Fruit fly (Drosophila melanogaster): ENCODE measurements around the gene CG3581.

CG3581 gene

DNA sequence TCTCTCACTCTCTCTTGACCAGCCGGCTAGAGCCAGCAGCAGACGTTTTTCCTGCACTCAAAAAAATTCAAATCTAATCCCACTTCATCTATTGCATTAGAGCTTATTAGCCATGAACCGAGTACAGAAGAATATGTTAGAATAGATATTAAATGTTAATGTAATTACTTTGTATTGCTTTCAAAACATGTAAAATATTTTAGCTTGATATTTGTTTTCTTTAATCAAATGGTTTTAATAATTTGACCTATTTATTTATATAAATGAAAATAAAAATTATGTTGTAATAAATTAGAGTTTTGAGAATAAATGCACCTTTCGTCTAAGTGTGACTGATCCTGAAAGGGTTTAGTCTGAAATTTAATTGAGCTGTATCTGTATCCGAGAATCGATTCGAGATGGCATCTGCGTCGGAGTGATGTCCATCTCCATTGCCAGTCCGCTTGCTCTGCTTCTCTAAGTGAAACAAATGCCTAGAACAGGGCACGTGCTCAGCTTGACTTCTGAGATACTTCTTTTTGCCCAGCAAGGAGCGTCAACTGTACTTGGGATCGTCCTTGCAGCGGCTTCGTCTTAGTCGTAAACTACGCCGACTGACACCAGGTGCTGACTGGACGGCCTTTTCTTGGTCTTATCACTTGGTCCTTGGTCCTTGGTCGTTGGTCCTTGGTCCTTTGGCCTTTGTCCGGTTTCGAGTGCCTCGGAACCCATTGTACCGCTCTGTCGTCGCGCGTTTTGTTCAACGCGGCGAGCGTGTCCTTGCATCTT lies 34.1 kb downstream of the CG3581 start:
- TF ChIP-seq insv (optimal IDR thresholded peaks at IDR 0.05) = no peak
- TF ChIP-seq psq (optimal IDR thresholded peaks at IDR 0.05) = no peak
- TF ChIP-seq h (optimal IDR thresholded peaks at IDR 0.05) = no peak
- no peak for TF ChIP-seq Sin3A (optimal IDR thresholded peaks at IDR 0.05)
- TF ChIP-seq Myc (optimal IDR thresholded peaks at IDR 0.05) = no peak
- no peak for TF ChIP-seq ttk (optimal IDR thresholded peaks at IDR 0.05)

dm6 chr3R:19339205-19339724 lies 35.3 kb downstream of the CG3581 start:
- TF ChIP-seq psq (optimal IDR thresholded peaks at IDR 0.05) = no peak
- TF ChIP-seq Myc (optimal IDR thresholded peaks at IDR 0.05) = no peak
- TF ChIP-seq Sin3A (optimal IDR thresholded peaks at IDR 0.05) = no peak
- no peak for TF ChIP-seq insv (optimal IDR thresholded peaks at IDR 0.05)
- no peak for TF ChIP-seq h (optimal IDR thresholded peaks at IDR 0.05)

dm6 chr3R:19335482-19335881 lies 39.1 kb downstream of the CG3581 start:
- TF ChIP-seq psq (optimal IDR thresholded peaks at IDR 0.05) = no peak
- no peak for TF ChIP-seq Sin3A (optimal IDR thresholded peaks at IDR 0.05)
- TF ChIP-seq insv (optimal IDR thresholded peaks at IDR 0.05) = no peak
- TF ChIP-seq h (optimal IDR thresholded peaks at IDR 0.05) = no peak
- no peak for TF ChIP-seq ttk (optimal IDR thresholded peaks at IDR 0.05)
- TF ChIP-seq Myc (optimal IDR thresholded peaks at IDR 0.05) = no peak

DNA sequence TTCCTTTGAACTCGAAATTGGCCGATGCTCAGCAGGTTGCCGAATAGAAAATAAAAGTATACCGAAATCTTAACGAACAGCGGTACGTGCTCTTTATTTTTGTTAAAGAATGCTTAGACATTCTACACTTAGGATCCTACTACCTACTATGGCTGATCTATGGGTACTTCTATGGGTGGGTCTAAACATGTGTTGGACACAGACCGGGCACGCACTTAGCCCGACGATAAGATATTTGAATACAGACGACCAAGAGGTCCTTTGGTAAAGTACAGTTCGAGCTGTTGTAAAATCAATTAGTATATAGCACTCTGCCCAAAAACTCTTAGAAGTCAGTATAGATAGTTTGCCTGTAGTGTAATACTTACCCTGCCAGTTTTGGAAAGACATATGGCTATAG lies 42.0 kb downstream of the CG3581 start:
- no peak for TF ChIP-seq psq (optimal IDR thresholded peaks at IDR 0.05)
- no peak for TF ChIP-seq insv (optimal IDR thresholded peaks at IDR 0.05)
- TF ChIP-seq ttk (optimal IDR thresholded peaks at IDR 0.05) = no peak
- no peak for TF ChIP-seq Myc (optimal IDR thresholded peaks at IDR 0.05)
- TF ChIP-seq h (optimal IDR thresholded peaks at IDR 0.05) = no peak
- no peak for TF ChIP-seq Sin3A (optimal IDR thresholded peaks at IDR 0.05)

- no peak for TF ChIP-seq Sin3A (optimal IDR thresholded peaks at IDR 0.05)
These were observed 42.5 kb downstream of the CG3581 start for dm6 chr3R:19332052-19332451.

- TF ChIP-seq h (optimal IDR thresholded peaks at IDR 0.05) = no peak
- TF ChIP-seq Sin3A (optimal IDR thresholded peaks at IDR 0.05) = no peak
- TF ChIP-seq psq (optimal IDR thresholded peaks at IDR 0.05) = no peak
- TF ChIP-seq Myc (optimal IDR thresholded peaks at IDR 0.05) = no peak
- TF ChIP-seq insv (optimal IDR thresholded peaks at IDR 0.05) = no peak
- TF ChIP-seq ttk (optimal IDR thresholded peaks at IDR 0.05) = no peak
These were observed 45.9 kb downstream of the CG3581 start for dm6 chr3R:19328716-19329115.

- no peak for TF ChIP-seq psq (optimal IDR thresholded peaks at IDR 0.05)
- no peak for TF ChIP-seq ttk (optimal IDR thresholded peaks at IDR 0.05)
- TF ChIP-seq h (optimal IDR thresholded peaks at IDR 0.05) = no peak
- no peak for TF ChIP-seq Myc (optimal IDR thresholded peaks at IDR 0.05)
These were observed 48.4 kb downstream of the CG3581 start, which contains the start of gene Delta for dm6 chr3R:19326043-19326805. Delta (minus strand) TSS chr3R:19326217.

Data from Kc167 (cell line).